Worm (Caenorhabditis elegans): ENCODE results near the gene ikke-1.

The ikke-1 gene

ce11 chrIII:9001491-9001890 lies 49.0 kb downstream of the ikke-1 start:
- TF ChIP-seq gei-17 (GFP tag; optimal IDR thresholded peaks at IDR 0.05) (no peak), pbrm-1 (GFP tag; IDR thresholded peaks at IDR 0.05) (peak; percentile 18; the same call in 1 of the 2 replicates), F49E8.2 (tag; optimal IDR thresholded peaks at IDR 0.05; ENCODE audit: insufficient read depth) (peak; percentile 17), C06A6.2 (GFP tag; conservative IDR thresholded peaks at IDR 0.05) (no peak), rpc-1 (optimal IDR thresholded peaks at IDR 0.05) (no peak), rpc-1 (tag; optimal IDR thresholded peaks at IDR 0.05) (no peak), F55B11.4 (tag; optimal IDR thresholded peaks at IDR 0.05; ENCODE audit: borderline replicate concordance, insufficient read depth) (no peak), F23B12.7 (tag; optimal IDR thresholded peaks at IDR 0.05; ENCODE audit: insufficient read depth) (no peak), T26A5.8 (tag; optimal IDR thresholded peaks at IDR 0.05) (no peak), die-1 (tag; optimal IDR thresholded peaks at IDR 0.05) (no peak), ztf-3 (GFP tag; optimal IDR thresholded peaks at IDR 0.05) (no peak), ztf-26 (tag; optimal IDR thresholded peaks at IDR 0.05) (no peak), hrde-1 (tag; optimal IDR thresholded peaks at IDR 0.05; ENCODE audit: borderline replicate concordance) (no peak), ZK185.1 (tag; optimal IDR thresholded peaks at IDR 0.05; ENCODE audit: poor library complexity, severe bottlenecking) (no peak), F10E7.11 (tag; optimal IDR thresholded peaks at IDR 0.05) (no peak), athp-1 (tag; optimal IDR thresholded peaks at IDR 0.05) (no peak), ekl-4 (GFP tag; IDR thresholded peaks at IDR 0.05) (no peak), snpc-1.3 (tag; optimal IDR thresholded peaks at IDR 0.05; ENCODE audit: insufficient read depth) (no peak), him-1 (tag; optimal IDR thresholded peaks at IDR 0.05) (no peak), snpc-4 (GFP tag; optimal IDR thresholded peaks at IDR 0.05) (no peak), snpc-4 (tag; optimal IDR thresholded peaks at IDR 0.05) (no peak), ztf-6 (GFP tag; IDR thresholded peaks at IDR 0.05) (no peak), madf-10 (tag; optimal IDR thresholded peaks at IDR 0.05) (no peak), Y53G8AR.9 (GFP tag; conservative IDR thresholded peaks at IDR 0.05) (no peak; the same call in 1 of the 2 replicates), sea-2 (GFP tag; IDR thresholded peaks at IDR 0.05) (no peak), cebp-1 (GFP tag; IDR thresholded peaks at IDR 0.05) (no peak), cebp-1 (tag; optimal IDR thresholded peaks at IDR 0.05) (no peak), ztf-25 (GFP tag; IDR thresholded peaks at IDR 0.05) (no peak), unc-62 (GFP tag; optimal IDR thresholded peaks at IDR 0.05) (no peak), lir-1 (GFP tag; conservative IDR thresholded peaks at IDR 0.05) (no peak), ets-4 (GFP tag; optimal IDR thresholded peaks at IDR 0.05) (no peak), hlh-12 (tag; optimal IDR thresholded peaks at IDR 0.05) (no peak), ceh-79 (tag; optimal IDR thresholded peaks at IDR 0.05) (no peak), B0261.1 (tag; optimal IDR thresholded peaks at IDR 0.05) (no peak), ztf-28 (GFP tag; IDR thresholded peaks at IDR 0.05) (no peak), F39B2.1 (GFP tag; IDR thresholded peaks at IDR 0.05) (no peak), pha-4 (tag; optimal IDR thresholded peaks at IDR 0.05) (no peak), lag-1 (GFP tag; IDR thresholded peaks at IDR 0.05) (no peak), ama-1 (optimal IDR thresholded peaks at IDR 0.05) (no peak), ama-1 (GFP tag; optimal IDR thresholded peaks at IDR 0.05) (no peak), tbx-9 (tag; optimal IDR thresholded peaks at IDR 0.05; ENCODE audit: borderline replicate concordance) (no peak), F33H1.4 (GFP tag; IDR thresholded peaks at IDR 0.05) (peak; percentile 91), efl-1 (GFP tag; optimal IDR thresholded peaks at IDR 0.05) (peak; percentile 86), ceh-91 (GFP tag; IDR thresholded peaks at IDR 0.05) (peak; percentile 63), egl-18 (GFP tag; IDR thresholded peaks at IDR 0.05) (no peak), ceh-100 (GFP tag; IDR thresholded peaks at IDR 0.05) (no peak), Y67H2A.10 (GFP tag; conservative IDR thresholded peaks at IDR 0.05) (no peak), lsy-27 (tag; optimal IDR thresholded peaks at IDR 0.05; ENCODE audit: borderline replicate concordance, insufficient read depth) (no peak), K11D2.4 (GFP tag; IDR thresholded peaks at IDR 0.05) (no peak), Y95B8A.8 (GFP tag; IDR thresholded peaks at IDR 0.05) (no peak)
